Worm (Caenorhabditis elegans) whole organism, L1 larva: ENCODE results near the gene ZC8.6.
A peak's percentile ranks its signal among the peaks of the same experiment; 100 is the strongest.

Experiments
- C04F5.9 ChIP-seq: sonication (generic microtip); optimal IDR thresholded peaks from 2 replicates; lab custom pipeline; 2016; ENCODE audit warnings: missing genetic modification characterization, missing compliant biosample characterization
- alr-1 ChIP-seq: fragments of 200-800 bp; sonication (Bioruptor generic); optimal IDR thresholded peaks from 2 replicates; lab custom pipeline; 2018; ENCODE audit warnings: borderline replicate concordance, mild to moderate bottlenecking, missing genetic modification characterization, missing compliant biosample characterization
- aly-2 ChIP-seq: fragments of 150-350 bp; optimal IDR thresholded peaks from 2 replicates; lab custom pipeline; 2014; ENCODE audit warnings: missing biosample characterization, missing genetic modification characterization
- ama-1 ChIP-seq: fragments of 150-350 bp; optimal IDR thresholded peaks from 2 replicates; lab custom pipeline; 2014
- blmp-1 ChIP-seq: fragments of 150-350 bp; optimal IDR thresholded peaks from 2 replicates; lab custom pipeline; 2014; ENCODE audit warnings: missing biosample characterization, missing genetic modification characterization
- ceh-63 ChIP-seq: fragments of 200-800 bp; sonication (Bioruptor generic); optimal IDR thresholded peaks from 2 replicates; lab custom pipeline; 2018; ENCODE audit warnings: mild to moderate bottlenecking, missing genetic modification characterization, missing compliant biosample characterization
- ceh-8 ChIP-seq: fragments of 200-800 bp; sonication (Bioruptor generic); optimal IDR thresholded peaks from 2 replicates; lab custom pipeline; 2018; ENCODE audit warnings: mild to moderate bottlenecking, missing genetic modification characterization, moderate library complexity, missing compliant biosample characterization
- ceh-82 ChIP-seq, 3 experiments: fragments of 150-350 bp in 1 of 3; sonication (generic microtip) in 2 of 3; optimal IDR thresholded peaks; 2 replicates each; lab custom pipeline; 2014 to 2017; ENCODE audit warnings: missing biosample characterization in 3 of 3, missing genetic modification characterization in 3 of 3
- dpl-1 ChIP-seq, 3 experiments: fragments of 150-350 bp in 2 of 3; sonication (generic microtip) in 1 of 3; optimal IDR thresholded peaks; 2 replicates each; lab custom pipeline; 2014 to 2017; ENCODE audit warnings: missing biosample characterization in 3 of 3, missing genetic modification characterization in 3 of 3, missing genetic modification reagents in 3 of 3
- dsc-1 ChIP-seq: sonication (generic microtip); optimal IDR thresholded peaks from 2 replicates; lab custom pipeline; 2016; ENCODE audit warnings: mild to moderate bottlenecking, missing genetic modification characterization, missing compliant biosample characterization
- efl-1 ChIP-seq, 4 experiments: fragments of 150-350 bp; optimal IDR thresholded peaks in 3 of 4; peaks in 1 of 4; 1 replicate in 1 of 4; 2 replicates in 3 of 4; lab custom pipeline; 2014; ENCODE audit warnings: missing biosample characterization in 2 of 4, missing genetic modification characterization in 2 of 4, missing genetic modification reagents in 2 of 4
- elt-2 ChIP-seq: sonication (generic microtip); optimal IDR thresholded peaks from 2 replicates; lab custom pipeline; 2016; ENCODE audit warnings: missing genetic modification characterization, mild to moderate bottlenecking, inconsistent platforms, missing compliant biosample characterization, missing genetic modification reagents
- ets-5 ChIP-seq: fragments of 200-800 bp; sonication (Bioruptor generic); IDR thresholded peaks from 2 replicates; pipeline ENCODE4 v1.3.6; 2022; ENCODE audit warnings: missing genetic modification characterization, missing compliant biosample characterization
- fkh-10 ChIP-seq: sonication (generic microtip); optimal IDR thresholded peaks from 2 replicates; lab custom pipeline; 2017; ENCODE audit warnings: missing biosample characterization, missing genetic modification reagents, missing genetic modification characterization
- fkh-4 ChIP-seq: sonication (generic microtip); optimal IDR thresholded peaks from 2 replicates; lab custom pipeline; 2016; ENCODE audit warnings: missing compliant biosample characterization, missing genetic modification characterization, borderline replicate concordance
- fos-1 ChIP-seq: fragments of 150-350 bp; optimal IDR thresholded peaks from 2 replicates; lab custom pipeline; 2014; ENCODE audit warnings: missing biosample characterization, missing genetic modification characterization
- grh-1 ChIP-seq: fragments of 200-800 bp; sonication (Bioruptor generic); IDR thresholded peaks from 2 replicates; pipeline ENCODE4 v1.3.6; 2022; ENCODE audit warnings: missing genetic modification reagents, missing genetic modification characterization, missing compliant biosample characterization
- hlh-4 ChIP-seq: sonication (generic microtip); optimal IDR thresholded peaks from 2 replicates; lab custom pipeline; 2016; ENCODE audit warnings: mild to moderate bottlenecking, missing genetic modification characterization, missing compliant biosample characterization
- lin-35 ChIP-seq, 2 experiments: fragments of 150-350 bp; optimal IDR thresholded peaks; 2 replicates each; lab custom pipeline; 2014; ENCODE audit warnings: missing biosample characterization in 2 of 2, missing genetic modification characterization in 2 of 2, missing genetic modification reagents in 2 of 2
- lin-39 ChIP-seq: fragments of 150-350 bp; optimal IDR thresholded peaks from 2 replicates; lab custom pipeline; 2014; ENCODE audit warnings: missing biosample characterization, missing genetic modification reagents, missing genetic modification characterization
- lir-3 ChIP-seq: sonication (generic microtip); optimal IDR thresholded peaks from 2 replicates; lab custom pipeline; 2016; ENCODE audit warnings: mild to moderate bottlenecking, missing genetic modification characterization, moderate library complexity, missing compliant biosample characterization; ENCODE audit not compliant: poor library complexity
- mdl-1 ChIP-seq, 2 experiments: fragments of 150-350 bp; optimal IDR thresholded peaks; 2 replicates each; lab custom pipeline; 2014 to 2017; ENCODE audit warnings: missing biosample characterization in 2 of 2, missing genetic modification characterization in 2 of 2, inconsistent platforms in 1 of 2
- mep-1 ChIP-seq: fragments of 150-350 bp; optimal IDR thresholded peaks from 2 replicates; lab custom pipeline; 2014; ENCODE audit warnings: missing biosample characterization, missing genetic modification characterization
- nhr-12 ChIP-seq: sonication (generic microtip); optimal IDR thresholded peaks from 2 replicates; lab custom pipeline; 2017; ENCODE audit warnings: missing biosample characterization, missing genetic modification characterization
- nhr-19 ChIP-seq: fragments of 200-800 bp; sonication (Bioruptor generic); conservative IDR thresholded peaks from 2 replicates; pipeline ENCODE4 v1.3.6; 2022; ENCODE audit warnings: missing genetic modification characterization, missing compliant biosample characterization
- nhr-237 ChIP-seq: fragments of 150-350 bp; optimal IDR thresholded peaks from 2 replicates; lab custom pipeline; 2014; ENCODE audit warnings: missing biosample characterization, missing genetic modification characterization
- nhr-71 ChIP-seq: sonication (generic microtip); optimal IDR thresholded peaks from 2 replicates; lab custom pipeline; 2016; ENCODE audit warnings: mild to moderate bottlenecking, missing genetic modification characterization, moderate library complexity, missing compliant biosample characterization
- nhr-76 ChIP-seq: sonication (generic microtip); optimal IDR thresholded peaks from 2 replicates; lab custom pipeline; 2017; ENCODE audit warnings: missing biosample characterization, missing genetic modification characterization
- nhr-77 ChIP-seq: fragments of 150-350 bp; optimal IDR thresholded peaks from 2 replicates; lab custom pipeline; 2014; ENCODE audit warnings: missing biosample characterization, missing genetic modification characterization
- pag-3 ChIP-seq: sonication (generic microtip); optimal IDR thresholded peaks from 2 replicates; lab custom pipeline; 2017; ENCODE audit warnings: missing genetic modification characterization, mild to moderate bottlenecking, missing compliant biosample characterization, antibody characterized with exemption, borderline replicate concordance; ENCODE audit not compliant: insufficient read depth
- pqm-1 ChIP-seq: sonication (generic microtip); optimal IDR thresholded peaks from 3 replicates; lab custom pipeline; 2017; ENCODE audit warnings: missing biosample characterization, missing genetic modification characterization
- rnt-1 ChIP-seq: sonication (generic microtip); optimal IDR thresholded peaks from 2 replicates; lab custom pipeline; 2016; ENCODE audit warnings: mild to moderate bottlenecking, missing genetic modification characterization, moderate library complexity, missing compliant biosample characterization
- snpc-4 ChIP-seq: fragments of 150-350 bp; optimal IDR thresholded peaks from 2 replicates; lab custom pipeline; 2014; ENCODE audit warnings: missing biosample characterization, missing genetic modification characterization
- sox-4 ChIP-seq: sonication (generic microtip); optimal IDR thresholded peaks from 2 replicates; lab custom pipeline; 2016; ENCODE audit warnings: missing genetic modification characterization, missing compliant biosample characterization
- tbx-2 ChIP-seq: sonication (generic microtip); optimal IDR thresholded peaks from 2 replicates; lab custom pipeline; 2016; ENCODE audit warnings: missing genetic modification characterization, missing compliant biosample characterization
- tlp-1 ChIP-seq: fragments of 150-350 bp; optimal IDR thresholded peaks from 2 replicates; lab custom pipeline; 2014; ENCODE audit warnings: missing biosample characterization, missing genetic modification characterization
- unc-130 ChIP-seq: fragments of 150-350 bp; optimal IDR thresholded peaks from 2 replicates; lab custom pipeline; 2017; ENCODE audit warnings: missing biosample characterization, missing genetic modification characterization, inconsistent platforms
- unc-98 ChIP-seq: fragments of 200-800 bp; sonication (Bioruptor generic); IDR thresholded peaks from 2 replicates; pipeline ENCODE4 v1.3.6; 2022; ENCODE audit warnings: missing genetic modification characterization, missing compliant biosample characterization
- vab-15 ChIP-seq: sonication (generic microtip); optimal IDR thresholded peaks from 2 replicates; lab custom pipeline; 2017; ENCODE audit warnings: missing genotype, mild to moderate bottlenecking, missing genetic modification characterization, missing compliant biosample characterization
- ztf-4 ChIP-seq: fragments of 150-350 bp; optimal IDR thresholded peaks from 2 replicates; lab custom pipeline; 2014; ENCODE audit warnings: missing biosample characterization, missing genetic modification characterization

The ZC8.6 gene

ce11 chrX:4971427-4971826 is 26.0 kb downstream of the ZC8.6 start (continued):
- TF ChIP-seq ets-5, result no peak
- peak; percentile 80 for TF ChIP-seq nhr-71 (tag; lab: Kevin White, UChicago)
- no peak for TF ChIP-seq hlh-4 (tag; lab: Kevin White, UChicago)
- TF ChIP-seq fos-1, result no peak

ce11 chrX:4970863-4971345 is 26.5 kb downstream of the ZC8.6 start, which contains the start of gene calu-1:
Gene calu-1, minus strand, starts transcription at chrX:4970913.
- TF ChIP-seq ceh-8 (no peak), mdl-1 (tag; optimal IDR thresholded peaks at IDR 0.05; lab: Kevin White, UChicago) (no peak), ceh-82 (tag; optimal IDR thresholded peaks at IDR 0.05; lab: Kevin White, UChicago) (no peak), grh-1 (no peak), C04F5.9 (tag; lab: Kevin White, UChicago) (no peak), blmp-1 (tag; lab: Kevin White, UChicago) (no peak), snpc-4 (tag; lab: Kevin White, UChicago) (no peak), sox-4 (tag; lab: Kevin White, UChicago) (no peak), dpl-1 (GFP tag; optimal IDR thresholded peaks at IDR 0.05; lab: Kevin White, UChicago) (no peak), pag-3 (tag; lab: Kevin White, UChicago) (no peak), pqm-1 (tag; lab: Kevin White, UChicago) (no peak), lin-35 (GFP tag; optimal IDR thresholded peaks at IDR 0.05; lab: Kevin White, UChicago) (no peak), unc-130 (tag; lab: Kevin White, UChicago) (no peak), elt-2 (no peak), tlp-1 (tag; lab: Kevin White, UChicago) (no peak), efl-1 (optimal IDR thresholded peaks at IDR 0.05; lab: Kevin White, UChicago) (no peak), efl-1 (GFP tag; optimal IDR thresholded peaks at IDR 0.05 in 1 of 2; lab: Kevin White, UChicago) (no peak)

ce11 chrX:4969228-4969627 is 28.2 kb downstream of the ZC8.6 start, which contains the start of gene M03F4.6:
Gene M03F4.6, minus strand, starts transcription at chrX:4969328.
- TF ChIP-seq lir-3 (tag; lab: Kevin White, UChicago), result no peak
- no peak for TF ChIP-seq tbx-2 (tag; lab: Kevin White, UChicago)
- TF ChIP-seq mep-1 (tag; lab: Kevin White, UChicago), result peak; percentile 52
- no peak for TF ChIP-seq pqm-1 (tag; lab: Kevin White, UChicago)
- TF ChIP-seq blmp-1 (tag; lab: Kevin White, UChicago), result peak; percentile 95
- peak; percentile 74 for TF ChIP-seq ama-1 (lab: Kevin White, UChicago)
- no peak for TF ChIP-seq unc-130 (tag; lab: Kevin White, UChicago)
- peak; percentile 13 for TF ChIP-seq rnt-1 (tag; lab: Kevin White, UChicago)
- TF ChIP-seq unc-98 (GFP tag; lab: Robert Waterston, UW), result no peak
- no peak for TF ChIP-seq mdl-1 (tag; optimal IDR thresholded peaks at IDR 0.05; lab: Kevin White, UChicago)
- peak; percentile 90 for TF ChIP-seq ztf-4 (tag; lab: Kevin White, UChicago)
- TF ChIP-seq nhr-76, result no peak
- peak; percentile 38 for TF ChIP-seq nhr-71 (tag; lab: Kevin White, UChicago)
- no peak for TF ChIP-seq aly-2
- TF ChIP-seq vab-15 (tag; lab: Kevin White, UChicago), result no peak
- TF ChIP-seq ceh-63 (GFP tag; lab: Kevin White, UChicago), result no peak
- no peak for TF ChIP-seq nhr-77 (tag; lab: Kevin White, UChicago)

DNA sequence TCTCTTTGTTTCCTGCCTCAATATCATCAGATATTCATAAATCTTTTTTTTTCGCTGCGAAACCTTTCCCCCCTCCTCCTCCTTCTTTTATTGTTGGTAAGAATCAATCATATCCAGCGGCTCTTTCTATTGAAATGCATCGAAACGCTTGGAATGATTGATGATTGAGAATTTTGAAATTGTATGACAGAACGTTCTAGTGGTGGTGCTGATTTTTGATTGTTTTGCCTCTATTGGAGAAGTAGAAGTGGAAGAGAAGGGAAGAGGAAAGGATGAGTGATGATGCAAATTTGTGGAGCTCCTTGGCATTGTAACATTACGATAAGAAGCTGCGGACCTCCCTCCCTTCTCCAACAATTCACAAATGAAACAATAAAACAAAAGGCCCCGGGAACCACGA is 31.8 kb downstream of the ZC8.6 start:
- TF ChIP-seq fkh-10 (no peak), lir-3 (tag; lab: Kevin White, UChicago) (no peak), lin-39 (no peak), pag-3 (tag; lab: Kevin White, UChicago) (no peak), ztf-4 (tag; lab: Kevin White, UChicago) (no peak), dsc-1 (tag; lab: Kevin White, UChicago) (no peak), fkh-4 (no peak), nhr-12 (tag; lab: Kevin White, UChicago) (no peak), nhr-19 (GFP tag; lab: Robert Waterston, UW) (no peak), elt-2 (no peak), alr-1 (tag; lab: Kevin White, UChicago) (no peak), nhr-237 (tag; lab: Kevin White, UChicago) (no peak)
- TF ChIP-seq, all 84 proteins: peak for 0
